Worm (Caenorhabditis elegans) whole organism, young adult: Measurements from ENCODE around the gene Y110A2AL.2.

Experiments used
- F23B12.7 ChIP-seq: sonication (generic microtip); optimal IDR thresholded peaks from 2 replicates; lab custom pipeline; 2017; ENCODE audit warnings: missing genetic modification characterization, mild to moderate bottlenecking, missing compliant biosample characterization, antibody characterized with exemption, moderate library complexity; ENCODE audit not compliant: insufficient read depth
- Y67H2A.10 ChIP-seq: fragments of 200-800 bp; sonication (Bioruptor generic); conservative IDR thresholded peaks from 2 replicates; pipeline ENCODE4 v1.3.6; 2022; ENCODE audit warnings: missing genetic modification reagents, missing genetic modification characterization, missing compliant biosample characterization
- Y95B8A.8 ChIP-seq: fragments of 200-800 bp; sonication (Bioruptor generic); IDR thresholded peaks from 2 replicates; pipeline ENCODE4 v1.3.6; 2022; ENCODE audit warnings: missing genetic modification reagents, missing genetic modification characterization, missing compliant biosample characterization
- atf-7 ChIP-seq: sonication (generic microtip); optimal IDR thresholded peaks from 2 replicates; lab custom pipeline; 2017; ENCODE audit warnings: mild to moderate bottlenecking, missing genetic modification characterization, missing compliant biosample characterization
- efl-1 ChIP-seq: fragments of 150-350 bp; optimal IDR thresholded peaks from 2 replicates; lab custom pipeline; 2014; ENCODE audit warnings: missing biosample characterization, missing genetic modification reagents, missing genetic modification characterization
- egl-44 ChIP-seq: fragments of 200-800 bp; sonication (Bioruptor generic); IDR thresholded peaks from 2 replicates; pipeline ENCODE4 v1.3.6; 2022; ENCODE audit warnings: missing genetic modification reagents, missing genetic modification characterization, missing compliant biosample characterization
- mxl-1 ChIP-seq: sonication (generic microtip); optimal IDR thresholded peaks from 2 replicates; lab custom pipeline; 2016; ENCODE audit warnings: missing genetic modification characterization, missing compliant biosample characterization
- nhr-179 ChIP-seq: sonication (generic microtip); optimal IDR thresholded peaks from 2 replicates; lab custom pipeline; 2016; ENCODE audit warnings: mild to moderate bottlenecking, missing genetic modification characterization, missing compliant biosample characterization
- pha-4 ChIP-seq: fragments of 150-350 bp; sonication (generic microtip); optimal IDR thresholded peaks from 2 replicates; lab custom pipeline; 2014; ENCODE audit warnings: missing biosample characterization, missing genetic modification reagents, missing genetic modification characterization
- rcor-1 ChIP-seq: fragments of 200-800 bp; sonication (Bioruptor generic); IDR thresholded peaks from 2 replicates; pipeline ENCODE4 v1.3.6; 2022; ENCODE audit warnings: missing genetic modification reagents, missing genetic modification characterization, missing compliant biosample characterization
- rpc-1 ChIP-seq, 2 experiments: fragments of 150-350 bp in 1 of 2; sonication (generic microtip) in 1 of 2; optimal IDR thresholded peaks; 2 replicates each; lab custom pipeline; 2014 to 2018; ENCODE audit warnings: missing biosample characterization in 1 of 2, missing genetic modification characterization in 1 of 2, missing genetic modification reagents in 1 of 2, missing genotype in 1 of 2
- unc-130 ChIP-seq: sonication (generic microtip); optimal IDR thresholded peaks from 2 replicates; lab custom pipeline; 2016; ENCODE audit warnings: missing genetic modification reagents, missing genetic modification characterization, missing compliant biosample characterization

DNA sequence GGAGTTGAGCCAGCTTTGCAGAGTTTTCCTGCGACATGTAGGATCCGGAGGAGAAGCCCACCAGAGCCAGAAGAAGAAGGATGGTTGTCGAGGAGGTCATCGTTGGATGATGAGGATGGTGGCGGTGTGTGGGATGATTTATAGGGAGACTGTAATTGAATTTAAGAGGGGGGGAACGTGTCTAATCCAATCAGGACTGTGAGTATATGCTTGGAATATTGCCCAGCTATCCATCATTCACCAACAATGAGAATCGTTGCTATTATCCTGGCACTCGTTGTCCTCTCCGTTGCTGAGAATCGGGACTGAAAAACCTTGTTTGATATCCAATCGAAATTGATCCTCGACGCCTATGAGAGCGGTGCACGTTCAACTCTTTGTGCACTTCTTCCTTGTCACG lies 41.7 kb upstream of the Y110A2AL.2 start, which contains the start of gene K12H6.5:
- no peak for TF ChIP-seq efl-1 (GFP tag; lab: Kevin White, UChicago)
- TF ChIP-seq mxl-1 (tag; lab: Kevin White, UChicago) = no peak
- no peak for TF ChIP-seq rcor-1 (GFP tag; lab: Robert Waterston, UW)
- TF ChIP-seq Y95B8A.8 = no peak
- TF ChIP-seq atf-7 (tag; lab: Kevin White, UChicago) = no peak
- no peak for TF ChIP-seq F23B12.7 (tag; lab: Kevin White, UChicago)
- no peak for TF ChIP-seq rpc-1 (optimal IDR thresholded peaks at IDR 0.05; lab: Kevin White, UChicago)
- TF ChIP-seq rpc-1 (tag; optimal IDR thresholded peaks at IDR 0.05; lab: Kevin White, UChicago) = no peak
- no peak for TF ChIP-seq nhr-179
- no peak for TF ChIP-seq unc-130 (GFP tag; lab: Kevin White, UChicago)
- no peak for TF ChIP-seq egl-44 (GFP tag; lab: Robert Waterston, UW)
- TF ChIP-seq pha-4 (tag; lab: Kevin White, UChicago) = no peak
- no peak for TF ChIP-seq Y67H2A.10 (GFP tag; lab: Robert Waterston, UW)
